Fruit fly (Drosophila melanogaster) Kc167 (cell line): ENCODE data around the gene Rb97D.

ENCODE experiments used
- Myc ChIP-seq: fragments of >200 bp; optimal IDR thresholded peaks from 2 replicates; lab custom pipeline; 2017; ENCODE audit warnings: missing external identifiers
- psq ChIP-seq: fragments of >200 bp; optimal IDR thresholded peaks from 2 replicates; lab custom pipeline; 2017; ENCODE audit warnings: missing external identifiers

- TF ChIP-seq psq (lab: Kevin White, UChicago) = no peak
- TF ChIP-seq Myc (lab: Kevin White, UChicago) = no peak
Measured at dm6 chr3R:26862848-26863448, 12.6 kb downstream of the Rb97D start, which contains the start of the genes Lerp and IntS12.
